Fruit fly (Drosophila melanogaster) whole organism, embryonic: ENCODE data around the gene Lamp1.

Source experiments
- Aef1 ChIP-seq: fragments of 200-800 bp; sonication (Bioruptor generic); IDR thresholded peaks from 3 replicates; pipeline ENCODE4 v1.3.6; 2022; ENCODE audit warnings: missing biosample characterization, missing genetic modification characterization
- Atf6 ChIP-seq: fragments of 200-800 bp; sonication (Bioruptor generic); IDR thresholded peaks from 2 replicates; pipeline ENCODE4 v1.3.6; 2022; ENCODE audit warnings: missing biosample characterization, missing genetic modification characterization
- Blimp-1 ChIP-seq: fragments of 200-800 bp; sonication (Bioruptor generic); optimal IDR thresholded peaks from 3 replicates; lab custom pipeline; 2018; ENCODE audit warnings: missing biosample characterization, missing genetic modification characterization, mild to moderate bottlenecking, moderate library complexity, missing genetic modification reagents
- BtbVII ChIP-seq: fragments of 200-800 bp; sonication (Bioruptor generic); optimal IDR thresholded peaks from 3 replicates; lab custom pipeline; 2017; ENCODE audit warnings: missing biosample characterization, mild to moderate bottlenecking, missing genetic modification characterization
- CG10267 ChIP-seq: fragments of 200-800 bp; sonication (Bioruptor generic); optimal IDR thresholded peaks from 2 replicates; lab custom pipeline; 2018; ENCODE audit warnings: missing biosample characterization, mild to moderate bottlenecking, missing genetic modification characterization, moderate library complexity
- CG11696 ChIP-seq: fragments of 200-800 bp; sonication (Bioruptor generic); IDR thresholded peaks from 2 replicates; pipeline ENCODE4 v1.3.6; 2022; ENCODE audit warnings: missing biosample characterization, missing genetic modification characterization
- CG12219 ChIP-seq: fragments of 200-800 bp; sonication (Bioruptor generic); optimal IDR thresholded peaks from 3 replicates; lab custom pipeline; 2018; ENCODE audit warnings: missing biosample characterization, mild to moderate bottlenecking, missing genetic modification characterization
- CG12769 ChIP-seq: fragments of 200-800 bp; sonication (Bioruptor generic); optimal IDR thresholded peaks from 2 replicates; lab custom pipeline; 2019; ENCODE audit warnings: missing biosample characterization, mild to moderate bottlenecking, missing genetic modification characterization, moderate library complexity
- CG13424 ChIP-seq: fragments of 200-800 bp; sonication (Bioruptor generic); optimal IDR thresholded peaks from 2 replicates; lab custom pipeline; 2019; ENCODE audit warnings: missing biosample characterization, mild to moderate bottlenecking, missing genetic modification characterization, moderate library complexity
- CG14441 ChIP-seq: fragments of 200-800 bp; sonication (Bioruptor generic); IDR thresholded peaks from 2 replicates; pipeline ENCODE4 v1.3.6; 2022; ENCODE audit warnings: missing biosample characterization, missing genetic modification characterization
- CG15073 ChIP-seq: fragments of 200-800 bp; sonication (Bioruptor generic); optimal IDR thresholded peaks from 2 replicates; lab custom pipeline; 2016; ENCODE audit warnings: missing biosample characterization, missing genetic modification characterization
- CG15269 ChIP-seq: fragments of 200-800 bp; sonication (Bioruptor generic); optimal IDR thresholded peaks from 2 replicates; lab custom pipeline; 2018; ENCODE audit warnings: missing biosample characterization, mild to moderate bottlenecking, missing genetic modification characterization, moderate library complexity
- CG15601 ChIP-seq: fragments of 200-800 bp; sonication (Bioruptor generic); optimal IDR thresholded peaks from 3 replicates; lab custom pipeline; 2019; ENCODE audit warnings: missing biosample characterization, mild to moderate bottlenecking, missing genetic modification characterization, moderate library complexity
- CG1603 ChIP-seq: fragments of 200-800 bp; sonication (Bioruptor generic); optimal IDR thresholded peaks from 2 replicates; lab custom pipeline; 2019; ENCODE audit warnings: missing biosample characterization, mild to moderate bottlenecking, missing genetic modification characterization, moderate library complexity
- CG17361 ChIP-seq: fragments of 200-800 bp; sonication (Bioruptor generic); IDR thresholded peaks from 3 replicates; pipeline ENCODE4 v1.3.6; 2022; ENCODE audit warnings: missing biosample characterization, missing genetic modification characterization
- CG18764 ChIP-seq: fragments of 200-800 bp; sonication (Bioruptor generic); optimal IDR thresholded peaks from 3 replicates; lab custom pipeline; 2016; ENCODE audit warnings: missing biosample characterization, missing genetic modification characterization
- CG2120 ChIP-seq: fragments of 200-800 bp; sonication (Bioruptor generic); optimal IDR thresholded peaks from 3 replicates; lab custom pipeline; 2016; ENCODE audit warnings: missing biosample characterization, missing genetic modification characterization
- CG2129 ChIP-seq: fragments of 200-800 bp; sonication (Bioruptor generic); IDR thresholded peaks from 2 replicates; pipeline ENCODE4 v1.3.6; 2022; ENCODE audit warnings: missing biosample characterization, missing genetic modification characterization; ENCODE audit not compliant: partially characterized antibody
- CG6689 ChIP-seq: fragments of 200-800 bp; sonication (Bioruptor generic); IDR thresholded peaks from 2 replicates; pipeline ENCODE4 v1.3.6; 2022; ENCODE audit warnings: missing biosample characterization, missing genetic modification characterization
- CG6791 ChIP-seq: fragments of 200-800 bp; sonication (Bioruptor generic); IDR thresholded peaks from 3 replicates; pipeline ENCODE4 v1.3.6; 2022; ENCODE audit warnings: missing biosample characterization, missing genetic modification characterization; ENCODE audit not compliant: partially characterized antibody
- CG7357 ChIP-seq: fragments of 200-800 bp; sonication (Bioruptor generic); IDR thresholded peaks from 3 replicates; pipeline ENCODE4 v1.3.6; 2022; ENCODE audit warnings: missing biosample characterization, missing genetic modification characterization
- Eip74EF ChIP-seq, 2 experiments: fragments of 200-800 bp in 1 of 2; fragments of >200 bp in 1 of 2; sonication (Bioruptor generic) in 1 of 2; optimal IDR thresholded peaks; 2 replicates each; lab custom pipeline; 2017 to 2019; ENCODE audit warnings: missing biosample characterization in 2 of 2, missing genetic modification characterization in 2 of 2, mild to moderate bottlenecking in 1 of 2, moderate library complexity in 1 of 2
- Hmr ChIP-seq: fragments of 200-800 bp; sonication (Bioruptor generic); optimal IDR thresholded peaks from 3 replicates; lab custom pipeline; 2017; ENCODE audit warnings: mild to moderate bottlenecking, missing biosample characterization, missing genetic modification reagents, missing genetic modification characterization
- Hsf ChIP-seq: fragments of 200-800 bp; sonication (Bioruptor generic); optimal IDR thresholded peaks from 3 replicates; lab custom pipeline; 2016; ENCODE audit warnings: missing biosample characterization, missing genetic modification characterization
- Jarid2 ChIP-seq: fragments of 200-800 bp; sonication (Bioruptor generic); optimal IDR thresholded peaks from 3 replicates; lab custom pipeline; 2017; ENCODE audit warnings: mild to moderate bottlenecking, missing biosample characterization, missing genetic modification reagents, missing genetic modification characterization
- Med ChIP-seq: fragments of 200-800 bp; sonication (Bioruptor generic); peaks from one replicate; lab custom pipeline; 2016; ENCODE audit warnings: missing biosample characterization, missing genetic modification characterization, mild to moderate bottlenecking, inconsistent platforms, moderate library complexity
- Oaz ChIP-seq: fragments of 200-800 bp; sonication (Bioruptor generic); IDR thresholded peaks from 2 replicates; pipeline ENCODE4 v1.3.6; 2022; ENCODE audit warnings: missing biosample characterization, missing genetic modification characterization
- Ssrp ChIP-seq: fragments of 200-800 bp; sonication (Bioruptor generic); optimal IDR thresholded peaks from 2 replicates; lab custom pipeline; 2018; ENCODE audit warnings: missing biosample characterization, mild to moderate bottlenecking, missing genetic modification characterization, moderate library complexity
- chm ChIP-seq: fragments of 200-800 bp; sonication (Bioruptor generic); IDR thresholded peaks from 2 replicates; pipeline ENCODE4 v1.3.6; 2022; ENCODE audit warnings: missing biosample characterization, missing genetic modification characterization
- dan ChIP-seq: fragments of 200-800 bp; sonication (Bioruptor generic); IDR thresholded peaks from 2 replicates; pipeline ENCODE4 v1.3.6; 2022; ENCODE audit warnings: missing biosample characterization, missing genetic modification characterization
- disco-r ChIP-seq: fragments of 200-800 bp; sonication (Bioruptor generic); optimal IDR thresholded peaks from 2 replicates; lab custom pipeline; 2016; ENCODE audit warnings: missing biosample characterization, missing genetic modification characterization
- eve ChIP-seq, 2 experiments: fragments of >200 bp; optimal IDR thresholded peaks; 2 replicates each; lab custom pipeline; 2017; ENCODE audit warnings: missing biosample characterization in 2 of 2, missing genetic modification characterization in 2 of 2
- fd64A ChIP-seq: fragments of 200-800 bp; sonication (Bioruptor generic); optimal IDR thresholded peaks from 3 replicates; lab custom pipeline; 2018; ENCODE audit warnings: missing biosample characterization, mild to moderate bottlenecking, missing genetic modification characterization
- grau ChIP-seq: fragments of 200-800 bp; optimal IDR thresholded peaks from 3 replicates; lab custom pipeline; 2019; ENCODE audit warnings: missing biosample characterization, mild to moderate bottlenecking, missing genetic modification characterization, moderate library complexity
- hth ChIP-seq: fragments of >200 bp; optimal IDR thresholded peaks from 2 replicates; lab custom pipeline; 2017; ENCODE audit warnings: inconsistent platforms
- kay ChIP-seq: fragments of 200-800 bp; sonication (Bioruptor generic); optimal IDR thresholded peaks from 2 replicates; lab custom pipeline; 2016; ENCODE audit warnings: missing biosample characterization, missing genetic modification characterization
- lola ChIP-seq, 3 experiments: fragments of >200 bp in 2 of 3; fragments of 200-800 bp in 1 of 3; sonication (Bioruptor generic) in 1 of 3; optimal IDR thresholded peaks; 2 replicates each; lab custom pipeline; 2017 to 2019; ENCODE audit warnings: missing biosample characterization in 3 of 3, missing genetic modification characterization in 3 of 3, mild to moderate bottlenecking in 1 of 3, moderate library complexity in 1 of 3
- lov ChIP-seq, 2 experiments: fragments of 200-800 bp in 1 of 2; fragments of >200 bp in 1 of 2; sonication (Bioruptor generic) in 1 of 2; IDR thresholded peaks in 1 of 2; optimal IDR thresholded peaks in 1 of 2; 2 replicates in 1 of 2; 3 replicates in 1 of 2; pipeline versions ENCODE4 v1.3.6 to Lab custom; 2017 to 2022; ENCODE audit warnings: missing biosample characterization in 1 of 2, missing genetic modification characterization in 1 of 2
- luna ChIP-seq: fragments of 200-800 bp; sonication (Bioruptor generic); optimal IDR thresholded peaks from 2 replicates; lab custom pipeline; 2016; ENCODE audit warnings: missing biosample characterization, missing genetic modification characterization
- mam ChIP-seq: fragments of 200-800 bp; sonication (Bioruptor generic); optimal IDR thresholded peaks from 3 replicates; lab custom pipeline; 2016; ENCODE audit warnings: missing biosample characterization, missing genetic modification characterization
- org-1 ChIP-seq: fragments of 200-800 bp; sonication (Bioruptor generic); optimal IDR thresholded peaks from 2 replicates; lab custom pipeline; 2017; ENCODE audit warnings: missing biosample characterization, missing genetic modification characterization
- pan ChIP-seq, 4 experiments: fragments of >200 bp in 3 of 4; fragments of 200-800 bp in 1 of 4; sonication (Bioruptor generic) in 1 of 4; optimal IDR thresholded peaks in 3 of 4; IDR thresholded peaks in 1 of 4; 2 replicates each; pipeline versions ENCODE4 v1.3.6 to Lab custom; 2017 to 2022; ENCODE audit warnings: missing biosample characterization in 2 of 4, missing genetic modification characterization in 2 of 4, mixed read lengths in 1 of 4
- sc ChIP-seq, 3 experiments: fragments of >200 bp in 2 of 3; fragments of 200-800 bp in 1 of 3; sonication (Bioruptor generic) in 1 of 3; optimal IDR thresholded peaks; 2 replicates in 2 of 3; 3 replicates in 1 of 3; lab custom pipeline; 2017; ENCODE audit warnings: mild to moderate bottlenecking in 1 of 3, missing biosample characterization in 1 of 3, missing genetic modification characterization in 1 of 3, missing genetic modification reagents in 1 of 3
- sd ChIP-seq: fragments of 200-800 bp; sonication (Bioruptor generic); optimal IDR thresholded peaks from 3 replicates; lab custom pipeline; 2018; ENCODE audit warnings: missing biosample characterization, mild to moderate bottlenecking, missing genetic modification characterization, moderate library complexity
- so ChIP-seq: fragments of 200-800 bp; sonication (Bioruptor generic); IDR thresholded peaks from 3 replicates; pipeline ENCODE4 v1.3.6; 2022; ENCODE audit warnings: missing biosample characterization, missing genetic modification characterization
- wdn ChIP-seq: fragments of 200-800 bp; sonication (Bioruptor generic); IDR thresholded peaks from 2 replicates; pipeline ENCODE4 v1.3.6; 2022; ENCODE audit warnings: missing biosample characterization, missing genetic modification characterization

Gene Lamp1

dm6 chr2L:21623685-21624471 is 50.7 kb downstream of the Lamp1 start, which contains the start of gene CG2201 (continued):
- peak; percentile 10 for TF ChIP-seq CG2120 (GFP tag; lab: Kevin White, UChicago)
- TF ChIP-seq fd64A (GFP tag; lab: Kevin White, UChicago): peak; percentile 64
- TF ChIP-seq CG12769 (tag; lab: Kevin White, UChicago): peak; percentile 14
- TF ChIP-seq CG15073 (GFP tag; lab: Kevin White, UChicago): no peak
- TF ChIP-seq Med (GFP tag; lab: Kevin White, UChicago): peak; percentile 70
- peak; percentile 66 for TF ChIP-seq CG13424 (tag; lab: Kevin White, UChicago)
- peak; percentile 43 for TF ChIP-seq Blimp-1 (GFP tag; lab: Kevin White, UChicago)
- TF ChIP-seq Eip74EF (GFP tag; optimal IDR thresholded peaks at IDR 0.05; lab: Kevin White, UChicago): peak in 1 of 2 experiments; percentile 40
- TF ChIP-seq CG17361 (GFP tag; lab: Robert Waterston, UW): peak; percentile 53; the same call in 2 of the 3 replicates
- TF ChIP-seq CG7357 (GFP tag; lab: Robert Waterston, UW): peak; percentile 16; the same call in 1 of the 3 replicates
- TF ChIP-seq CG18764 (GFP tag; lab: Kevin White, UChicago): no peak
- TF ChIP-seq eve (GFP tag; optimal IDR thresholded peaks at IDR 0.05; lab: Kevin White, UChicago): peak in 1 of 2 experiments; percentile 76
- TF ChIP-seq lov (optimal IDR thresholded peaks at IDR 0.05; lab: Kevin White, UChicago): no peak
- TF ChIP-seq lov (GFP tag; IDR thresholded peaks at IDR 0.05; lab: Robert Waterston, UW): peak; percentile 64; the same call in 1 of the 3 replicates
- peak; percentile 25 for TF ChIP-seq Hsf
- peak; percentile 53 for TF ChIP-seq CG15269 (tag; lab: Kevin White, UChicago)
- peak; percentile 59 for TF ChIP-seq Hmr (GFP tag; lab: Kevin White, UChicago)
- TF ChIP-seq so (GFP tag; lab: Robert Waterston, UW): no peak
- no peak for TF ChIP-seq BtbVII (GFP tag; lab: Kevin White, UChicago)
- no peak for TF ChIP-seq CG2129 (GFP tag; lab: Robert Waterston, UW)
- no peak for TF ChIP-seq disco-r
- TF ChIP-seq CG11696 (GFP tag; lab: Robert Waterston, UW): 0 out of 2 replicates have a peak, but pooled peaks have one; percentile 31
- TF ChIP-seq mam (GFP tag; lab: Kevin White, UChicago): peak; percentile 2
- TF ChIP-seq CG14441: peak; percentile 68
- TF ChIP-seq luna (GFP tag; lab: Kevin White, UChicago): no peak
- TF ChIP-seq Atf6 (GFP tag; lab: Robert Waterston, UW): peak; percentile 44; the same call in 1 of the 2 replicates
- TF ChIP-seq dan (GFP tag; lab: Robert Waterston, UW): no peak
- TF ChIP-seq Jarid2 (GFP tag; lab: Kevin White, UChicago): no peak
- no peak for TF ChIP-seq kay
- peak; percentile 47; the same call in 1 of the 2 replicates for TF ChIP-seq chm (GFP tag; lab: Robert Waterston, UW)
- TF ChIP-seq CG15601 (tag; lab: Kevin White, UChicago): peak; percentile 53
- TF ChIP-seq pan (optimal IDR thresholded peaks at IDR 0.05; lab: Kevin White, UChicago): no peak
- peak in 1 of 2 experiments; percentile 62 for TF ChIP-seq pan (GFP tag; optimal IDR thresholded peaks at IDR 0.05 in 1 of 2, IDR thresholded peaks at IDR 0.05 in 1 of 2)
- TF ChIP-seq grau: peak; percentile 36
- peak; percentile 70 for TF ChIP-seq CG1603 (tag; lab: Kevin White, UChicago)
- TF ChIP-seq Aef1 (GFP tag; lab: Robert Waterston, UW): peak; percentile 47; the same call in 2 of the 3 replicates
- no peak for TF ChIP-seq sd (tag; lab: Kevin White, UChicago)
- TF ChIP-seq Ssrp (tag; lab: Kevin White, UChicago): peak; percentile 14
- TF ChIP-seq Oaz (GFP tag; lab: Robert Waterston, UW): no peak
- peak; percentile 4 for TF ChIP-seq CG10267 (tag; lab: Kevin White, UChicago)
- TF ChIP-seq CG12219 (GFP tag; lab: Kevin White, UChicago): peak; percentile 37
- TF ChIP-seq wdn: 0 out of 2 replicates have a peak, but pooled peaks have one; percentile 22
- no peak for TF ChIP-seq hth
- peak; percentile 43 for TF ChIP-seq org-1
- peak; percentile 38 for TF ChIP-seq CG6689 (GFP tag; lab: Robert Waterston, UW)
- peak in 1 of 3 experiments; percentile 24 for TF ChIP-seq lola (GFP tag; optimal IDR thresholded peaks at IDR 0.05; lab: Kevin White, UChicago)
- TF ChIP-seq sc (optimal IDR thresholded peaks at IDR 0.05; lab: Kevin White, UChicago): no peak
- peak; percentile 35 for TF ChIP-seq sc (GFP tag; optimal IDR thresholded peaks at IDR 0.05; lab: Kevin White, UChicago)
- no peak for TF ChIP-seq CG6791 (GFP tag; lab: Robert Waterston, UW)
